Worm (Caenorhabditis elegans) whole organism, young adult: ENCODE measurements around the gene C17G10.7.
"Not testable (repeated sequence)": the region's sequence is repeated elsewhere in the genome, so short reads cannot be mapped to it uniquely, and the experiment has no call there.

Experiments used
- B0019.2 ChIP-seq: fragments of 200-800 bp; sonication (Bioruptor generic); conservative IDR thresholded peaks from 2 replicates; pipeline ENCODE4 v1.3.6; 2022; ENCODE audit warnings: missing genetic modification reagents, missing genetic modification characterization, missing compliant biosample characterization
- B0261.1 ChIP-seq: sonication (generic microtip); optimal IDR thresholded peaks from 2 replicates; lab custom pipeline; 2016; ENCODE audit warnings: mild to moderate bottlenecking, missing genetic modification characterization, moderate library complexity, missing compliant biosample characterization
- C06A6.2 ChIP-seq: fragments of 200-800 bp; sonication (Bioruptor generic); conservative IDR thresholded peaks from 2 replicates; pipeline ENCODE4 v1.3.6; 2022; ENCODE audit warnings: missing genetic modification characterization, missing compliant biosample characterization
- C17E4.6 ChIP-seq: fragments of 200-800 bp; sonication (Bioruptor generic); IDR thresholded peaks from 2 replicates; pipeline ENCODE4 v1.3.6; 2022; ENCODE audit warnings: missing genetic modification reagents, missing genetic modification characterization, missing compliant biosample characterization
- D2030.7 ChIP-seq: fragments of 200-800 bp; sonication (Bioruptor generic); IDR thresholded peaks from 2 replicates; pipeline ENCODE4 v1.3.6; 2022; ENCODE audit warnings: missing genetic modification reagents, missing genetic modification characterization, missing compliant biosample characterization
- F23B12.7 ChIP-seq: sonication (generic microtip); optimal IDR thresholded peaks from 2 replicates; lab custom pipeline; 2017; ENCODE audit warnings: missing genetic modification characterization, mild to moderate bottlenecking, missing compliant biosample characterization, antibody characterized with exemption, moderate library complexity; ENCODE audit not compliant: insufficient read depth
- F57A8.1 ChIP-seq: fragments of 200-800 bp; sonication (Bioruptor generic); optimal IDR thresholded peaks from 2 replicates; lab custom pipeline; 2018; ENCODE audit warnings: mild to moderate bottlenecking, missing genetic modification characterization, moderate library complexity, missing compliant biosample characterization
- K11D2.4 ChIP-seq: fragments of 200-800 bp; sonication (Bioruptor generic); IDR thresholded peaks from 2 replicates; pipeline ENCODE4 v1.3.6; 2022; ENCODE audit warnings: missing genetic modification reagents, missing genetic modification characterization, missing compliant biosample characterization
- ZK185.1 ChIP-seq: sonication (generic microtip); optimal IDR thresholded peaks from 2 replicates; lab custom pipeline; 2016; ENCODE audit warnings: mild to moderate bottlenecking, missing genetic modification characterization, missing compliant biosample characterization; ENCODE audit not compliant: poor library complexity, severe bottlenecking
- aptf-2 ChIP-seq: fragments of 200-800 bp; sonication (Bioruptor generic); conservative IDR thresholded peaks from 2 replicates; pipeline ENCODE4 v1.3.6; 2022; ENCODE audit warnings: missing genetic modification reagents, missing genetic modification characterization, missing compliant biosample characterization
- athp-1 ChIP-seq: sonication (generic microtip); optimal IDR thresholded peaks from 2 replicates; lab custom pipeline; 2017; ENCODE audit warnings: mild to moderate bottlenecking, missing genetic modification characterization, missing compliant biosample characterization
- bed-1 ChIP-seq: fragments of 200-800 bp; sonication (Bioruptor generic); IDR thresholded peaks from 2 replicates; pipeline ENCODE4 v1.3.6; 2022; ENCODE audit warnings: missing genetic modification reagents, missing genetic modification characterization, missing compliant biosample characterization
- ceh-100 ChIP-seq: fragments of 200-800 bp; sonication (Bioruptor generic); IDR thresholded peaks from 2 replicates; pipeline ENCODE4 v1.3.6; 2022; ENCODE audit warnings: missing genetic modification reagents, missing genetic modification characterization, missing compliant biosample characterization
- die-1 ChIP-seq: sonication (generic microtip); optimal IDR thresholded peaks from 2 replicates; lab custom pipeline; 2016; ENCODE audit warnings: missing genotype, mild to moderate bottlenecking, missing genetic modification characterization, missing compliant biosample characterization
- dpl-1 ChIP-seq: fragments of 150-350 bp; optimal IDR thresholded peaks from 2 replicates; lab custom pipeline; 2014; ENCODE audit warnings: missing biosample characterization, missing genetic modification reagents, missing genetic modification characterization
- egl-44 ChIP-seq: fragments of 200-800 bp; sonication (Bioruptor generic); IDR thresholded peaks from 2 replicates; pipeline ENCODE4 v1.3.6; 2022; ENCODE audit warnings: missing genetic modification reagents, missing genetic modification characterization, missing compliant biosample characterization
- ets-4 ChIP-seq: fragments of 200-800 bp; sonication (Bioruptor generic); optimal IDR thresholded peaks from 2 replicates; lab custom pipeline; 2018; ENCODE audit warnings: mild to moderate bottlenecking, missing genetic modification characterization, missing compliant biosample characterization
- hmg-1.2 ChIP-seq: fragments of 200-800 bp; sonication (Bioruptor generic); IDR thresholded peaks from 2 replicates; pipeline ENCODE4 v1.3.6; 2022; ENCODE audit warnings: missing genetic modification reagents, missing genetic modification characterization, missing compliant biosample characterization
- hrde-1 ChIP-seq: sonication (generic microtip); optimal IDR thresholded peaks from 2 replicates; lab custom pipeline; 2016; ENCODE audit warnings: missing genetic modification characterization, mild to moderate bottlenecking, missing compliant biosample characterization, moderate library complexity, missing genotype, missing genetic modification reagents, borderline replicate concordance
- let-526 ChIP-seq: fragments of 200-800 bp; sonication (Bioruptor generic); IDR thresholded peaks from 2 replicates; pipeline ENCODE4 v1.3.6; 2022; ENCODE audit warnings: missing genetic modification reagents, missing genetic modification characterization, missing compliant biosample characterization
- lin-40 ChIP-seq: sonication (generic microtip); optimal IDR thresholded peaks from 2 replicates; lab custom pipeline; 2016; ENCODE audit warnings: missing genetic modification characterization, mild to moderate bottlenecking, missing compliant biosample characterization, missing genotype, missing genetic modification reagents
- madf-10 ChIP-seq: sonication (generic microtip); optimal IDR thresholded peaks from 2 replicates; lab custom pipeline; 2016; ENCODE audit warnings: mild to moderate bottlenecking, missing genetic modification characterization, missing compliant biosample characterization
- madf-3 ChIP-seq: fragments of 200-800 bp; sonication (Bioruptor generic); IDR thresholded peaks from 2 replicates; pipeline ENCODE4 v1.3.6; 2022; ENCODE audit warnings: missing genetic modification reagents, missing genetic modification characterization, missing compliant biosample characterization
- madf-6 ChIP-seq: fragments of 200-800 bp; sonication (Bioruptor generic); IDR thresholded peaks from 2 replicates; pipeline ENCODE4 v1.3.6; 2022; ENCODE audit warnings: missing genetic modification reagents, missing genetic modification characterization, missing compliant biosample characterization
- mcd-1 ChIP-seq: fragments of 200-800 bp; sonication (Bioruptor generic); IDR thresholded peaks from 2 replicates; pipeline ENCODE4 v1.3.6; 2022; ENCODE audit warnings: missing genetic modification reagents, missing genetic modification characterization, missing compliant biosample characterization
- mxl-1 ChIP-seq: sonication (generic microtip); optimal IDR thresholded peaks from 2 replicates; lab custom pipeline; 2016; ENCODE audit warnings: missing genetic modification characterization, missing compliant biosample characterization
- nhr-80 ChIP-seq: sonication (generic microtip); optimal IDR thresholded peaks from 2 replicates; lab custom pipeline; 2016; ENCODE audit warnings: missing genetic modification characterization, missing compliant biosample characterization
- pbrm-1 ChIP-seq: fragments of 200-800 bp; sonication (Bioruptor generic); IDR thresholded peaks from 2 replicates; pipeline ENCODE4 v1.3.6; 2022; ENCODE audit warnings: missing genetic modification reagents, missing genetic modification characterization, missing compliant biosample characterization
- pha-4 ChIP-seq: fragments of 150-350 bp; sonication (generic microtip); optimal IDR thresholded peaks from 2 replicates; lab custom pipeline; 2014; ENCODE audit warnings: missing biosample characterization, missing genetic modification reagents, missing genetic modification characterization
- rcor-1 ChIP-seq: fragments of 200-800 bp; sonication (Bioruptor generic); IDR thresholded peaks from 2 replicates; pipeline ENCODE4 v1.3.6; 2022; ENCODE audit warnings: missing genetic modification reagents, missing genetic modification characterization, missing compliant biosample characterization
- snpc-3.4 ChIP-seq: sonication (generic microtip); optimal IDR thresholded peaks from 2 replicates; lab custom pipeline; 2017; ENCODE audit warnings: missing genetic modification characterization, mild to moderate bottlenecking, missing compliant biosample characterization, antibody characterized with exemption, moderate library complexity, missing genotype, missing genetic modification reagents
- snpc-4 ChIP-seq, 5 experiments: fragments of 150-350 bp in 1 of 5; sonication (generic microtip) in 4 of 5; optimal IDR thresholded peaks; 2 replicates each; lab custom pipeline; 2014 to 2018; ENCODE audit warnings: missing genetic modification characterization in 5 of 5, missing biosample characterization in 3 of 5, antibody characterized with exemption in 2 of 5, mild to moderate bottlenecking in 2 of 5, missing compliant biosample characterization in 2 of 5, missing genotype in 2 of 5, moderate library complexity in 2 of 5, missing genetic modification reagents in 1 of 5
- somi-1 ChIP-seq: fragments of 200-800 bp; sonication (Bioruptor generic); optimal IDR thresholded peaks from 2 replicates; lab custom pipeline; 2018; ENCODE audit warnings: mild to moderate bottlenecking, missing genetic modification characterization, missing compliant biosample characterization
- tbp1 ChIP-seq: fragments of 200-800 bp; sonication (Bioruptor generic); optimal IDR thresholded peaks from 2 replicates; lab custom pipeline; 2018; ENCODE audit warnings: mild to moderate bottlenecking, missing genetic modification characterization, missing compliant biosample characterization
- tlf-1 ChIP-seq: fragments of 200-800 bp; sonication (Bioruptor generic); optimal IDR thresholded peaks from 2 replicates; lab custom pipeline; 2018; ENCODE audit warnings: mild to moderate bottlenecking, missing genetic modification characterization, missing compliant biosample characterization
- ztf-26 ChIP-seq: sonication (generic microtip); optimal IDR thresholded peaks from 2 replicates; lab custom pipeline; 2017; ENCODE audit warnings: missing genetic modification characterization, missing compliant biosample characterization
- ztf-28 ChIP-seq: fragments of 200-800 bp; sonication (Bioruptor generic); IDR thresholded peaks from 2 replicates; pipeline ENCODE4 v1.3.6; 2022; ENCODE audit warnings: missing genetic modification reagents, missing genetic modification characterization, missing compliant biosample characterization

Gene C17G10.7

ce11 chrII:5630851-5631401 lies 23.3 kb upstream of the C17G10.7 start, which contains the start of the genes F59E12.6 and npl-4.1:
TSS of gene F59E12.6 (minus strand) at chrII:5630951.
TSS of gene npl-4.1 (plus strand) at chrII:5631351.
- not testable (repeated sequence) for TF ChIP-seq ets-4 (GFP tag; lab: Kevin White, UChicago); B0019.2; C17E4.6

- TF ChIP-seq C17E4.6 (no peak), athp-1 (tag; lab: Kevin White, UChicago) (no peak)
- TF ChIP-seq, all 124 proteins: peak for 0
These were observed 20.7 kb upstream of the C17G10.7 start, which contains the start of gene F59E12.15 for ce11 chrII:5628326-5628818. TSS of gene F59E12.15 (minus strand) at chrII:5628376.

DNA sequence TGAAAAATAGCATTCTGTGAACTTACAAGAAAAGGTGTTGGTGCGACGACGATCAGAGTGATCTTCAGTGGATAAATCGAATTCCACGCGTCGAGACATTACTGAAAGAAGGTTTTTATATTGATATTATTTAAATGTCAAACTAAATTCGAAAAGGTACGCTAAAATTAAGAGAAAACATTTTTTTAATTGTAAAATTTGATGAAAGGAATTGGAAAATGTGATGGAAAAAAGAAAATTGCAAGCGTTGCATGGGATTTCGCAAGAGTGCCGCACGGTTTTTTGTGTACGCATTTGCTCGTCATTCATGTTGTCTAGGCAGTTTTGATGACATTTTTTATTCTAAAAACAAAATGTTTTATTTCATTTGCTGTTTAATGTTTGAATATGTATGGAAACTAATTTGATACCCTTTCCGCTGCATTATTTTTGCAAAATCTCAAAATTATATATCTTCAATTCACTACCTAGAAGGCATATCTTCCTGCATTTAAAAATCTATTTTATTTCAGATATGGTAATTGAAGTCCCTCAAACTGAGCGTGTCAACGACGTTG lies 14.8 kb upstream of the C17G10.7 start, which contains the start of the genes eif-3.L and npl-4.2:
TSS of gene eif-3.L (minus strand) at position 101 of the 557 bp plus-strand sequence.
TSS of gene npl-4.2 (plus strand) at position 507 of the 557 bp plus-strand sequence.
- not testable (repeated sequence) for TF ChIP-seq C06A6.2 (GFP tag; lab: Robert Waterston, UW); let-526 (GFP tag; lab: Robert Waterston, UW); F23B12.7 (tag; lab: Kevin White, UChicago)

DNA sequence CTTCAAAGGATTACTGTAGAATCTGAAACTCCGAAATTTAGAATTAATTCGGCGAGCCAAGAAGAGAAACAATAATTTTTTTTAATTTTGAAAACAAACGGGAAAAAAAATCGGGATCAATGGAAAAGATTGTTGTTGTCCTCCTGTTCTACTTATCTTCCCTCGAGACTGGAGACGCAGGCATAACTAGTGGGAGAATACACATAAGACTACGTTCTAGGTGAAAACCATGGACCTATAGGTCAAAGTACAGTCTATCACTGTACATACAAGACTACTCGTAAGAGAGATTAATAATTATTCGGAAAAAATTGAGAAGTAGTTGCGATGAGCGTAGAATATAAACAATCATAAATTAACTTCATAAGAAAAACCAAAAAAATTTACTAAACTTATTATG lies 11.6 kb upstream of the C17G10.7 start, which contains the start of gene dhs-6:
TSS of gene dhs-6 (minus strand) at position 22 of the 400 bp plus-strand sequence.
- TF ChIP-seq rcor-1 (no peak), madf-10 (tag; lab: Kevin White, UChicago) (no peak), snpc-4 (GFP tag; optimal IDR thresholded peaks at IDR 0.05; lab: Kevin White, UChicago) (no peak), snpc-4 (tag; optimal IDR thresholded peaks at IDR 0.05; lab: Kevin White, UChicago) (peak in 2 of 4 experiments; percentile 37 to 39), ZK185.1 (tag; lab: Kevin White, UChicago) (peak; percentile 49), madf-6 (GFP tag; lab: Robert Waterston, UW) (peak; percentile 15; the same call in 1 of the 2 replicates), snpc-3.4 (peak; percentile 49), madf-3 (0 out of 2 replicates have a peak, but pooled peaks have one; percentile 28)

- TF ChIP-seq B0261.1 (tag; lab: Kevin White, UChicago) (no peak), mxl-1 (tag; lab: Kevin White, UChicago) (no peak), mcd-1 (GFP tag; lab: Robert Waterston, UW) (0 out of 2 replicates have a peak, but pooled peaks have one; percentile 14), somi-1 (GFP tag; lab: Kevin White, UChicago) (peak; percentile 77), nhr-80 (tag; lab: Kevin White, UChicago) (peak; percentile 54), B0019.2 (no peak), madf-10 (tag; lab: Kevin White, UChicago) (no peak), tbp1 (no peak), bed-1 (GFP tag; lab: Robert Waterston, UW) (no peak), ceh-100 (no peak), pha-4 (tag; lab: Kevin White, UChicago) (no peak), hrde-1 (no peak), K11D2.4 (GFP tag; lab: Robert Waterston, UW) (0 out of 2 replicates have a peak, but pooled peaks have one; percentile 25), pbrm-1 (GFP tag; lab: Robert Waterston, UW) (no peak), egl-44 (no peak), tlf-1 (GFP tag; lab: Kevin White, UChicago) (no peak), snpc-4 (GFP tag; optimal IDR thresholded peaks at IDR 0.05; lab: Kevin White, UChicago) (no peak), snpc-4 (tag; optimal IDR thresholded peaks at IDR 0.05; lab: Kevin White, UChicago) (peak in 1 of 4 experiments; percentile 40), ztf-26 (peak; percentile 88), aptf-2 (GFP tag; lab: Robert Waterston, UW) (no peak), lin-40 (tag; lab: Kevin White, UChicago) (peak; percentile 80), dpl-1 (GFP tag; lab: Kevin White, UChicago) (no peak), F57A8.1 (GFP tag; lab: Kevin White, UChicago) (no peak), hmg-1.2 (0 out of 2 replicates have a peak, but pooled peaks have one; percentile 14), die-1 (tag; lab: Kevin White, UChicago) (peak; percentile 49), ztf-28 (GFP tag; lab: Robert Waterston, UW) (no peak), D2030.7 (no peak)
These were observed 2.1 kb downstream of the C17G10.7 start for ce11 chrII:5605538-5605945.
